Fruit fly (Drosophila melanogaster): ENCODE measurements around the gene r-cup.

DNA sequence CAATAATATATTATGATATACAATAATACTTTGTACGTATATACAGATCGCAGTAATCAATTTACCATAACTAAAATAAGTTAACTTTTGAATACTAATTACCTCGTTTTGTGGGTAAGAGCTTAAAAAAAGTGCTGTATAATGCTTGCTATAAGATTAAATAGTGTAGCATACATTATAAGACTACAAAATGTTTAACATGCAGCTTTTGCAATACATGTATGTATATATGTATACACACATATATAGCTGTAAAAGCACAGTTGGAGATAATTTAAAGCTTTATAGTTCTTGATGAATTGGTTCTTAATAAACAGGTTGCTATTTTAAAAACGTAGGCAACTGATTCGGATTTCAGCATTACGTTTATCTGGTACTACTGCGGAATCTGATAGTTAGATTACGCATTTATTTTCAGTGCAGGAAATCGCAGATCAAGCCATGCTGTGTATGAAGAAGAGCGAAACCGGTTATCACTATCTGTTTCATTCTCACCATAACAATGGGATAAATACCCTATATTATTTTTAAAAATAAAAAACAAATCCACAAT, 18.7 kb upstream of the r-cup start:
- TF ChIP-seq Myc (optimal IDR thresholded peaks at IDR 0.05) (no peak), usp (GFP tag; optimal IDR thresholded peaks at IDR 0.05) (no peak), tai (GFP tag; optimal IDR thresholded peaks at IDR 0.05) (no peak), h (GFP tag; optimal IDR thresholded peaks at IDR 0.05) (peak; percentile 62), Mio (GFP tag; optimal IDR thresholded peaks at IDR 0.05) (no peak), psq (GFP tag; optimal IDR thresholded peaks at IDR 0.05) (peak; percentile 12), dl (GFP tag; optimal IDR thresholded peaks at IDR 0.05; ENCODE audit: insufficient read depth in 1 of 2, partially characterized antibody in 2 of 2) (no peak), brk (GFP tag; optimal IDR thresholded peaks at IDR 0.05) (no peak), sv (GFP tag; optimal IDR thresholded peaks at IDR 0.05) (no peak)
